Worm (Caenorhabditis elegans) whole organism, L3 larva: ENCODE data around the gene ZK829.1.
A peak's percentile ranks its signal among the peaks of the same experiment; 100 is the strongest.

Source experiments
- aly-2 ChIP-seq: fragments of 150-350 bp; optimal IDR thresholded peaks from 2 replicates; lab custom pipeline; 2014; ENCODE audit warnings: missing biosample characterization, missing genetic modification characterization
- lin-15B ChIP-seq: fragments of 150-350 bp; optimal IDR thresholded peaks from 2 replicates; lab custom pipeline; 2014; ENCODE audit warnings: missing biosample characterization, missing genetic modification characterization
- nhr-11 ChIP-seq: fragments of 150-350 bp; optimal IDR thresholded peaks from 2 replicates; lab custom pipeline; 2014; ENCODE audit warnings: missing biosample characterization, missing genetic modification characterization
- nhr-237 ChIP-seq: fragments of 150-350 bp; optimal IDR thresholded peaks from 2 replicates; lab custom pipeline; 2014; ENCODE audit warnings: missing biosample characterization, missing genetic modification characterization
- unc-39 ChIP-seq: sonication (generic microtip); optimal IDR thresholded peaks from 4 replicates; lab custom pipeline; 2017; ENCODE audit warnings: missing biosample characterization, missing genetic modification characterization

ce11 chrIV:11961485-11962255 lies 19.5 kb upstream of the ZK829.1 start, which contains the start of gene ZK829.7:
- TF ChIP-seq lin-15B (tag; lab: Kevin White, UChicago) (peak; percentile 76), unc-39 (tag; lab: Kevin White, UChicago) (no peak), nhr-237 (tag; lab: Kevin White, UChicago) (peak; percentile 11), nhr-11 (tag; lab: Kevin White, UChicago) (no peak), aly-2 (no peak)
